Fruit fly (Drosophila melanogaster) whole organism, embryonic: ENCODE data around the gene Sk1.
A peak's percentile ranks its signal among the peaks of the same experiment; 100 is the strongest.

Experiments
- Atf3 ChIP-seq: fragments of 200-800 bp; sonication (Bioruptor generic); optimal IDR thresholded peaks from 3 replicates; lab custom pipeline; 2016; ENCODE audit warnings: missing biosample characterization, missing genetic modification characterization
- CG10431 ChIP-seq: fragments of 200-800 bp; sonication (Bioruptor generic); optimal IDR thresholded peaks from 3 replicates; lab custom pipeline; 2018; ENCODE audit warnings: missing biosample characterization, mild to moderate bottlenecking, missing genetic modification characterization
- CG11504 ChIP-seq: fragments of 200-800 bp; sonication (Bioruptor generic); optimal IDR thresholded peaks from 3 replicates; lab custom pipeline; 2019; ENCODE audit warnings: missing biosample characterization, mild to moderate bottlenecking, missing genetic modification characterization, moderate library complexity
- CG11723 ChIP-seq: fragments of 200-800 bp; sonication (Bioruptor generic); optimal IDR thresholded peaks from 2 replicates; lab custom pipeline; 2017; ENCODE audit warnings: missing biosample characterization, mild to moderate bottlenecking, missing genetic modification characterization
- CG14965 ChIP-seq: fragments of 200-800 bp; sonication (Bioruptor generic); optimal IDR thresholded peaks from 2 replicates; lab custom pipeline; 2016; ENCODE audit warnings: missing biosample characterization, missing genetic modification characterization, borderline replicate concordance
- CG16779 ChIP-seq: fragments of 200-800 bp; sonication (Bioruptor generic); IDR thresholded peaks from 2 replicates; pipeline ENCODE4 v1.3.6; 2022; ENCODE audit warnings: missing biosample characterization, missing genetic modification characterization
- CG16863 ChIP-seq: fragments of 200-800 bp; sonication (Bioruptor generic); optimal IDR thresholded peaks from 3 replicates; lab custom pipeline; 2016; ENCODE audit warnings: missing biosample characterization, missing genetic modification characterization
- CG17328 ChIP-seq: fragments of 200-800 bp; sonication (Bioruptor generic); IDR thresholded peaks from 2 replicates; pipeline ENCODE4 v1.3.6; 2022; ENCODE audit warnings: missing biosample characterization, missing genetic modification characterization
- CG17359 ChIP-seq: fragments of 200-800 bp; sonication (Bioruptor generic); optimal IDR thresholded peaks from 3 replicates; lab custom pipeline; 2018; ENCODE audit warnings: missing biosample characterization, mild to moderate bottlenecking, missing genetic modification characterization, moderate library complexity
- CG17361 ChIP-seq: fragments of 200-800 bp; sonication (Bioruptor generic); IDR thresholded peaks from 3 replicates; pipeline ENCODE4 v1.3.6; 2022; ENCODE audit warnings: missing biosample characterization, missing genetic modification characterization
- CG17802 ChIP-seq: fragments of 200-800 bp; sonication (Bioruptor generic); optimal IDR thresholded peaks from 2 replicates; lab custom pipeline; 2018; ENCODE audit warnings: missing biosample characterization, mild to moderate bottlenecking, missing genetic modification characterization, moderate library complexity
- CG2116 ChIP-seq: fragments of 200-800 bp; sonication (Bioruptor generic); optimal IDR thresholded peaks from 3 replicates; lab custom pipeline; 2018; ENCODE audit warnings: missing biosample characterization, mild to moderate bottlenecking, missing genetic modification characterization
- CG2199 ChIP-seq: fragments of 200-800 bp; sonication (Bioruptor generic); IDR thresholded peaks from 3 replicates; pipeline ENCODE4 v1.3.6; 2022; ENCODE audit warnings: missing biosample characterization, missing genetic modification characterization
- CG4360 ChIP-seq: fragments of 200-800 bp; sonication (Bioruptor generic); IDR thresholded peaks from 2 replicates; pipeline ENCODE4 v1.3.6; 2022; ENCODE audit warnings: missing biosample characterization, missing genetic modification characterization
- CG4820 ChIP-seq: fragments of 200-800 bp; sonication (Bioruptor generic); optimal IDR thresholded peaks from 3 replicates; lab custom pipeline; 2016; ENCODE audit warnings: missing biosample characterization, missing genetic modification characterization
- CG6175 ChIP-seq: fragments of 200-800 bp; sonication (Bioruptor generic); IDR thresholded peaks from 3 replicates; pipeline ENCODE4 v1.3.6; 2022; ENCODE audit warnings: missing biosample characterization, missing genetic modification characterization
- CG6854 ChIP-seq: fragments of 200-800 bp; sonication (Bioruptor generic); optimal IDR thresholded peaks from 3 replicates; lab custom pipeline; 2017; ENCODE audit warnings: missing biosample characterization, mild to moderate bottlenecking, missing genetic modification characterization
- CG7928 ChIP-seq: fragments of 200-800 bp; sonication (Bioruptor generic); optimal IDR thresholded peaks from 2 replicates; lab custom pipeline; 2017; ENCODE audit warnings: missing biosample characterization, mild to moderate bottlenecking, missing genetic modification characterization
- CG9609 ChIP-seq: fragments of 200-800 bp; sonication (Bioruptor generic); optimal IDR thresholded peaks from 3 replicates; lab custom pipeline; 2016; ENCODE audit warnings: missing biosample characterization, missing genetic modification characterization
- CG9727 ChIP-seq: fragments of 200-800 bp; sonication (Bioruptor generic); optimal IDR thresholded peaks from 3 replicates; lab custom pipeline; 2017; ENCODE audit warnings: missing biosample characterization, mild to moderate bottlenecking, missing genetic modification characterization
- CrebB ChIP-seq: fragments of 200-800 bp; sonication (Bioruptor generic); optimal IDR thresholded peaks from 3 replicates; lab custom pipeline; 2018; ENCODE audit warnings: missing biosample characterization, mild to moderate bottlenecking, missing genetic modification characterization
- D19A ChIP-seq: fragments of 200-800 bp; optimal IDR thresholded peaks from 3 replicates; lab custom pipeline; 2019; ENCODE audit warnings: missing biosample characterization, mild to moderate bottlenecking, missing genetic modification characterization, moderate library complexity
- ERR ChIP-seq: fragments of 200-800 bp; sonication (Bioruptor generic); optimal IDR thresholded peaks from 2 replicates; lab custom pipeline; 2016; ENCODE audit warnings: missing biosample characterization, missing genetic modification characterization
- HLH54F ChIP-seq: fragments of 200-800 bp; sonication (Bioruptor generic); optimal IDR thresholded peaks from 3 replicates; lab custom pipeline; 2016; ENCODE audit warnings: missing biosample characterization, missing genetic modification characterization
- HmgD ChIP-seq: fragments of 200-800 bp; sonication (Bioruptor generic); optimal IDR thresholded peaks from 3 replicates; lab custom pipeline; 2016; ENCODE audit warnings: missing biosample characterization, missing genetic modification characterization
- HmgZ ChIP-seq: fragments of 200-800 bp; sonication (Bioruptor generic); optimal IDR thresholded peaks from 2 replicates; lab custom pipeline; 2018; ENCODE audit warnings: missing biosample characterization, mild to moderate bottlenecking, missing genetic modification characterization
- Lhr ChIP-seq: fragments of 200-800 bp; sonication (Bioruptor generic); optimal IDR thresholded peaks from 3 replicates; lab custom pipeline; 2017; ENCODE audit warnings: mild to moderate bottlenecking, missing biosample characterization, missing genetic modification reagents, missing genetic modification characterization
- Lim3 ChIP-seq: fragments of 200-800 bp; sonication (Bioruptor generic); IDR thresholded peaks from 2 replicates; pipeline ENCODE4 v1.3.6; 2022; ENCODE audit warnings: missing biosample characterization, missing genetic modification characterization
- Lpt ChIP-seq: fragments of >200 bp; optimal IDR thresholded peaks from 2 replicates; lab custom pipeline; 2018; ENCODE audit warnings: missing biosample characterization, missing genetic modification characterization
- NK7.1 ChIP-seq: fragments of 200-800 bp; sonication (Bioruptor generic); optimal IDR thresholded peaks from 3 replicates; lab custom pipeline; 2016; ENCODE audit warnings: missing biosample characterization, missing genetic modification characterization
- Rx ChIP-seq: fragments of 200-800 bp; sonication (Bioruptor generic); IDR thresholded peaks from 2 replicates; pipeline ENCODE4 v1.3.6; 2022; ENCODE audit warnings: missing biosample characterization, missing genetic modification characterization
- Sox102F ChIP-seq: fragments of 200-800 bp; sonication (Bioruptor generic); optimal IDR thresholded peaks from 2 replicates; lab custom pipeline; 2018; ENCODE audit warnings: missing biosample characterization, mild to moderate bottlenecking, missing genetic modification characterization, moderate library complexity
- TFAM ChIP-seq: fragments of 200-800 bp; sonication (Bioruptor generic); optimal IDR thresholded peaks from 2 replicates; lab custom pipeline; 2017; ENCODE audit warnings: missing biosample characterization, missing genetic modification characterization, inconsistent platforms
- Usf ChIP-seq: fragments of 200-800 bp; sonication (Bioruptor generic); optimal IDR thresholded peaks from 2 replicates; lab custom pipeline; 2017; ENCODE audit warnings: missing genotype, missing biosample characterization, missing genetic modification characterization
- br ChIP-seq: fragments of >200 bp; optimal IDR thresholded peaks from 2 replicates; lab custom pipeline; 2017
- btn ChIP-seq: fragments of 200-800 bp; sonication (Bioruptor generic); optimal IDR thresholded peaks from 2 replicates; lab custom pipeline; 2016; ENCODE audit warnings: missing biosample characterization, missing genetic modification characterization
- dmrt11E ChIP-seq: fragments of 200-800 bp; sonication (Bioruptor generic); optimal IDR thresholded peaks from 3 replicates; lab custom pipeline; 2018; ENCODE audit warnings: missing biosample characterization, mild to moderate bottlenecking, missing genetic modification characterization, moderate library complexity
- en ChIP-seq: fragments of 200-800 bp; sonication (Bioruptor generic); optimal IDR thresholded peaks from 2 replicates; lab custom pipeline; 2016; ENCODE audit warnings: missing biosample characterization, missing genetic modification characterization
- exex ChIP-seq: fragments of 200-800 bp; sonication (Bioruptor generic); optimal IDR thresholded peaks from 4 replicates; lab custom pipeline; 2018; ENCODE audit warnings: missing biosample characterization, mild to moderate bottlenecking, missing genetic modification characterization, moderate library complexity
- gcm2 ChIP-seq: fragments of 200-800 bp; sonication (Bioruptor generic); optimal IDR thresholded peaks from 2 replicates; lab custom pipeline; 2016; ENCODE audit warnings: missing biosample characterization, missing genetic modification characterization
- gsb-n ChIP-seq: fragments of 200-800 bp; sonication (Bioruptor generic); optimal IDR thresholded peaks from 3 replicates; lab custom pipeline; 2018; ENCODE audit warnings: missing biosample characterization, mild to moderate bottlenecking, missing genetic modification characterization
- ind ChIP-seq: fragments of 200-800 bp; sonication (Bioruptor generic); optimal IDR thresholded peaks from 3 replicates; lab custom pipeline; 2016; ENCODE audit warnings: missing biosample characterization, missing genetic modification characterization
- kay ChIP-seq: fragments of 200-800 bp; sonication (Bioruptor generic); optimal IDR thresholded peaks from 2 replicates; lab custom pipeline; 2016; ENCODE audit warnings: missing biosample characterization, missing genetic modification characterization
- kni ChIP-seq: fragments of 200-800 bp; sonication (Bioruptor generic); optimal IDR thresholded peaks from 3 replicates; lab custom pipeline; 2017; ENCODE audit warnings: mild to moderate bottlenecking, missing biosample characterization, missing genetic modification reagents, missing genetic modification characterization
- lab ChIP-seq: fragments of 200-800 bp; sonication (Bioruptor generic); optimal IDR thresholded peaks from 3 replicates; lab custom pipeline; 2017; ENCODE audit warnings: missing biosample characterization, missing genetic modification characterization, mild to moderate bottlenecking, moderate library complexity, missing genetic modification reagents
- pan ChIP-seq, 4 experiments: fragments of >200 bp in 3 of 4; fragments of 200-800 bp in 1 of 4; sonication (Bioruptor generic) in 1 of 4; optimal IDR thresholded peaks in 3 of 4; IDR thresholded peaks in 1 of 4; 2 replicates each; pipeline versions ENCODE4 v1.3.6 to Lab custom; 2017 to 2022; ENCODE audit warnings: missing biosample characterization in 2 of 4, missing genetic modification characterization in 2 of 4, mixed read lengths in 1 of 4
- rib ChIP-seq: fragments of 200-800 bp; sonication (Bioruptor generic); IDR thresholded peaks from 2 replicates; pipeline ENCODE4 v1.3.6; 2022; ENCODE audit warnings: missing biosample characterization, missing genetic modification characterization
- sd ChIP-seq: fragments of 200-800 bp; sonication (Bioruptor generic); optimal IDR thresholded peaks from 3 replicates; lab custom pipeline; 2018; ENCODE audit warnings: missing biosample characterization, mild to moderate bottlenecking, missing genetic modification characterization, moderate library complexity
- sim ChIP-seq: fragments of 200-800 bp; sonication (Bioruptor generic); IDR thresholded peaks from 2 replicates; pipeline ENCODE4 v1.3.6; 2022; ENCODE audit warnings: missing biosample characterization, missing genetic modification characterization
- tup ChIP-seq: fragments of 200-800 bp; sonication (Bioruptor generic); optimal IDR thresholded peaks from 2 replicates; lab custom pipeline; 2016; ENCODE audit warnings: missing biosample characterization, mild to moderate bottlenecking, missing genetic modification characterization, moderate library complexity
- unc-4 ChIP-seq: fragments of 200-800 bp; sonication (Bioruptor generic); IDR thresholded peaks from 2 replicates; pipeline ENCODE4 v1.3.6; 2022; ENCODE audit warnings: missing biosample characterization, missing genetic modification characterization; ENCODE audit not compliant: partially characterized antibody

Sk1 gene

DNA sequence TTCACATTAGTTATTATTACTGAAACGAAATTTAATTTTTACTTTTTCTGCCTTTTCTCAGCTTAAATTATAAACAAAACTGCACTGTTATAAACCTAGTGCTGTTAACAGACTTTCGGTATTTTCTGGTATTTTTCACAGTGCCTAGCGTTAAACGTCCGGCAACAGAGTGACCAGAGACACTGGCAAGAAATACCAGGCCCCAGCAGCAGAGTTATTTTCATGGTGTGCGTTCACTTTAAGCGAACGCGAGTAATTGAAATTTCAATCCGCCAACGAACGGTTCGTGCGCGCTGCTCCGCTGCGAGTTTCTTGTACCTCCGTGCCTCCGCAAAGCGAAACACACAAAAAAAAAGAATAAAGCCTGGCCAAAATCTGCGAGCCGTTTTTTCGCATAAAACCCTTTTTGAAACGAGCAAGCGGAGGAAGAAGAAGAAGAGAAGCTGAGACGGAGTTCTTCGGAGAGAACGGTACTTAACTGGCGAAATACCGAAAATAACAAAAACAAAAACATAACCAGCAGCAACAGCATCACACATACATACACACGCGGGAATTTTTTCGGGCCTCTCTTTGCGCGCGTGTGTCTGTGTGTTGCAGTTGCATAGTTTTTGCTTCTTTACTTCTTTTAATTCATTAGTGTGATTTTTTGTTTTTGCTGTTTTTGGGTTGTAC is 50.7 kb downstream of the Sk1 start, which contains the start of gene Drak:
Gene Drak (plus strand): TSS at position 220 of the 675 bp plus-strand sequence.
- TF ChIP-seq ind (no peak), CG17802 (tag; lab: Kevin White, UChicago) (no peak), CG16779 (GFP tag; lab: Robert Waterston, UW) (no peak), pan (optimal IDR thresholded peaks at IDR 0.05; lab: Kevin White, UChicago) (no peak), pan (GFP tag; optimal IDR thresholded peaks at IDR 0.05 in 1 of 2, IDR thresholded peaks at IDR 0.05 in 1 of 2) (no peak), Lhr (GFP tag; lab: Kevin White, UChicago) (peak; percentile 68), tup (no peak), ERR (GFP tag; lab: Kevin White, UChicago) (no peak), CG6854 (peak; percentile 4), CG16863 (GFP tag; lab: Kevin White, UChicago) (no peak), CG10431 (GFP tag; lab: Kevin White, UChicago) (no peak), CG2199 (GFP tag; lab: Robert Waterston, UW) (no peak), kni (GFP tag; lab: Kevin White, UChicago) (no peak), gsb-n (no peak), rib (no peak), CG11723 (no peak), Lpt (GFP tag; lab: Kevin White, UChicago) (no peak), CG6175 (GFP tag; lab: Robert Waterston, UW) (no peak), Lim3 (GFP tag; lab: Robert Waterston, UW) (no peak), Sox102F (no peak), lab (peak; percentile 43), CrebB (tag; lab: Kevin White, UChicago) (peak; percentile 20), CG9727 (GFP tag; lab: Kevin White, UChicago) (no peak), CG9609 (no peak), CG4360 (no peak), sim (no peak), dmrt11E (tag; lab: Kevin White, UChicago) (no peak), CG17359 (peak; percentile 12), CG17361 (GFP tag; lab: Robert Waterston, UW) (no peak), CG11504 (tag; lab: Kevin White, UChicago) (peak; percentile 17), CG14965 (GFP tag; lab: Kevin White, UChicago) (no peak), Usf (no peak), CG4820 (no peak), exex (tag; lab: Kevin White, UChicago) (peak; percentile 23), HLH54F (GFP tag; lab: Kevin White, UChicago) (no peak), D19A (tag; lab: Kevin White, UChicago) (no peak), br (lab: Kevin White, UChicago) (no peak), kay (GFP tag; lab: Kevin White, UChicago) (no peak), CG17328 (GFP tag; lab: Robert Waterston, UW) (no peak), HmgD (GFP tag; lab: Kevin White, UChicago) (peak; percentile 38), en (GFP tag; lab: Kevin White, UChicago) (no peak), sd (peak; percentile 55), Rx (GFP tag; lab: Robert Waterston, UW) (no peak), gcm2 (no peak), unc-4 (no peak), TFAM (no peak), Atf3 (no peak), btn (no peak), CG2116 (peak; percentile 52), CG7928 (GFP tag; lab: Kevin White, UChicago) (no peak), HmgZ (tag; lab: Kevin White, UChicago) (peak; percentile 20), NK7.1 (GFP tag; lab: Kevin White, UChicago) (no peak)
